Worm (Caenorhabditis elegans): ENCODE data around the gene C27C12.1.

C27C12.1 gene

ce11 chrX:14816717-14817116, 36.8 kb downstream of the C27C12.1 start (continued):
- TF ChIP-seq madf-6 (GFP tag; IDR thresholded peaks at IDR 0.05), result no peak
- no peak for TF ChIP-seq nfya-2 (GFP tag; IDR thresholded peaks at IDR 0.05)
- TF ChIP-seq dpl-1 (GFP tag; optimal IDR thresholded peaks at IDR 0.05), result no peak
- TF ChIP-seq lag-1 (GFP tag; IDR thresholded peaks at IDR 0.05), result 0 out of 2 replicates have a peak, but pooled peaks have one; percentile 38
- no peak for TF ChIP-seq aptf-3 (GFP tag; IDR thresholded peaks at IDR 0.05)
- TF ChIP-seq T07F8.4 (tag; optimal IDR thresholded peaks at IDR 0.05), result no peak
- no peak for TF ChIP-seq ceh-100 (GFP tag; IDR thresholded peaks at IDR 0.05)
- peak; percentile 83 for TF ChIP-seq nhr-80 (tag; optimal IDR thresholded peaks at IDR 0.05)

DNA sequence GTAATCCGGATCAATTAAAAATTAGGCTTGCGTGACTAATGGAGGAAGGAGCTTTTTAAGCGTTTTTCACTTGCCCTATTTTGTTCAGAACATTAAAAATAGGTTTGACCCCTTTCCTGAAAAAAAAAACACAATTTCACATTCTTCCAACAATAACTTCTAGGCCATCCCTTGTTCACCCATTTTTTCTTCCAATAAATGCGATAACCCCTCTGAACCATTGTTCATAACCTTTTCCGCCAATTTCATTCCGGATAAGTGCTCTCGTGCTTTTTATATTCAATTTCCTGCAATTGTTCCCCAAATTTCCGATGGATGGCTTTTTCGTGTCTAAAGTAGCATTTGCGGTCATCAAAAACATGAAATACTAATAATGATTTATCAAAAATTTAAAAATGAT, 38.1 kb downstream of the C27C12.1 start:
- TF ChIP-seq ceh-79 (tag; optimal IDR thresholded peaks at IDR 0.05) (no peak), Y53F4B.3 (GFP tag; IDR thresholded peaks at IDR 0.05) (no peak), pbrm-1 (GFP tag; IDR thresholded peaks at IDR 0.05) (0 out of 2 replicates have a peak, but pooled peaks have one; percentile 18), nhr-27 (tag; optimal IDR thresholded peaks at IDR 0.05) (no peak), lin-26 (GFP tag; IDR thresholded peaks at IDR 0.05) (no peak), ceh-58 (GFP tag; IDR thresholded peaks at IDR 0.05) (no peak), B0336.3 (GFP tag; IDR thresholded peaks at IDR 0.05) (peak; percentile 46; the same call in 1 of the 2 replicates), madf-8 (GFP tag; conservative IDR thresholded peaks at IDR 0.05) (no peak), tlf-1 (GFP tag; optimal IDR thresholded peaks at IDR 0.05) (no peak), hlh-26 (GFP tag; conservative IDR thresholded peaks at IDR 0.05) (no peak), Y79H2A.3 (GFP tag; conservative IDR thresholded peaks at IDR 0.05) (no peak), madf-6 (GFP tag; IDR thresholded peaks at IDR 0.05) (peak; percentile 33), hmg-1.2 (GFP tag; IDR thresholded peaks at IDR 0.05) (no peak), F57C9.4 (tag; optimal IDR thresholded peaks at IDR 0.05) (peak; percentile 28), ceh-91 (GFP tag; IDR thresholded peaks at IDR 0.05) (no peak), D2030.7 (GFP tag; IDR thresholded peaks at IDR 0.05) (no peak), snpc-1.1 (tag; optimal IDR thresholded peaks at IDR 0.05; ENCODE audit: insufficient read depth) (no peak), zim-3 (tag; optimal IDR thresholded peaks at IDR 0.05) (peak; percentile 23), madf-3 (GFP tag; IDR thresholded peaks at IDR 0.05) (0 out of 2 replicates have a peak, but pooled peaks have one; percentile 13), akir-1 (GFP tag; optimal IDR thresholded peaks at IDR 0.05) (no peak), ztf-22 (GFP tag; optimal IDR thresholded peaks at IDR 0.05) (no peak), repo-1 (tag; optimal IDR thresholded peaks at IDR 0.05) (peak; percentile 44), cebp-1 (GFP tag; IDR thresholded peaks at IDR 0.05) (no peak), cebp-1 (tag; optimal IDR thresholded peaks at IDR 0.05) (peak; percentile 63), Y95B8A.8 (GFP tag; IDR thresholded peaks at IDR 0.05) (no peak), somi-1 (GFP tag; optimal IDR thresholded peaks at IDR 0.05) (no peak), nhr-90 (tag; optimal IDR thresholded peaks at IDR 0.05) (no peak), T07F8.4 (tag; optimal IDR thresholded peaks at IDR 0.05) (no peak), Y67H2A.10 (GFP tag; conservative IDR thresholded peaks at IDR 0.05) (no peak), F33H1.4 (GFP tag; IDR thresholded peaks at IDR 0.05) (no peak), lin-40 (tag; optimal IDR thresholded peaks at IDR 0.05) (peak; percentile 4), ekl-4 (GFP tag; IDR thresholded peaks at IDR 0.05) (no peak), F52B5.7 (tag; optimal IDR thresholded peaks at IDR 0.05) (no peak), T26A5.8 (tag; optimal IDR thresholded peaks at IDR 0.05) (no peak), zfh-2 (GFP tag; conservative IDR thresholded peaks at IDR 0.05) (no peak), egl-18 (GFP tag; IDR thresholded peaks at IDR 0.05) (no peak), hsf-1 (GFP tag; IDR thresholded peaks at IDR 0.05) (no peak), lsl-1 (GFP tag; optimal IDR thresholded peaks at IDR 0.05) (no peak), mel-28 (tag; optimal IDR thresholded peaks at IDR 0.05; ENCODE audit: borderline replicate concordance) (no peak), nfyb-1 (GFP tag; IDR thresholded peaks at IDR 0.05) (peak; percentile 54; the same call in 1 of the 2 replicates), efl-1 (GFP tag; optimal IDR thresholded peaks at IDR 0.05) (no peak), him-1 (tag; optimal IDR thresholded peaks at IDR 0.05) (no peak)
